Worm (Caenorhabditis elegans) whole organism, midembryonic: ENCODE data around the gene tag-281.
"Not testable (repeated sequence)": the region's sequence is repeated elsewhere in the genome, so short reads cannot be mapped to it uniquely, and the experiment has no call there.

Source experiments
- T22C8.4 ChIP-seq: fragments of 200-800 bp; sonication (Bioruptor generic); IDR thresholded peaks from 2 replicates; pipeline ENCODE4 v1.3.6; 2022; ENCODE audit warnings: missing genetic modification characterization, missing compliant biosample characterization
- cog-1 ChIP-seq: sonication (generic microtip); optimal IDR thresholded peaks from 2 replicates; lab custom pipeline; 2016; ENCODE audit warnings: missing genetic modification characterization, missing compliant biosample characterization
- flt-1 ChIP-seq: fragments of 200-800 bp; sonication (Bioruptor generic); IDR thresholded peaks from 2 replicates; pipeline ENCODE4 v1.3.6; 2022; ENCODE audit warnings: missing genetic modification characterization, missing compliant biosample characterization
- klf-2 ChIP-seq: fragments of 200-800 bp; sonication (Bioruptor generic); conservative IDR thresholded peaks from 2 replicates; pipeline ENCODE4 v1.3.6; 2022; ENCODE audit warnings: missing genetic modification reagents, missing genetic modification characterization, missing compliant biosample characterization
- med-1 ChIP-seq: sonication (generic microtip); optimal IDR thresholded peaks from 2 replicates; lab custom pipeline; 2017; ENCODE audit warnings: missing genetic modification characterization, mild to moderate bottlenecking, missing compliant biosample characterization, antibody characterized with exemption, missing genetic modification reagents; ENCODE audit not compliant: insufficient read depth
- ref-1 ChIP-seq: fragments of 200-800 bp; sonication (Bioruptor generic); conservative IDR thresholded peaks from 2 replicates; pipeline ENCODE4 v1.3.6; 2022; ENCODE audit warnings: missing genetic modification reagents, missing genetic modification characterization, missing compliant biosample characterization
- tab-1 ChIP-seq: fragments of 200-800 bp; sonication (Bioruptor generic); IDR thresholded peaks from 2 replicates; pipeline ENCODE4 v1.3.6; 2022; ENCODE audit warnings: missing genetic modification characterization, missing compliant biosample characterization
- ztf-23 ChIP-seq: fragments of 200-800 bp; sonication (Bioruptor generic); IDR thresholded peaks from 2 replicates; pipeline ENCODE4 v1.3.6; 2022; ENCODE audit warnings: missing genetic modification reagents, missing genetic modification characterization, missing compliant biosample characterization
- ztf-29 ChIP-seq: fragments of 200-800 bp; sonication (Bioruptor generic); IDR thresholded peaks from 2 replicates; pipeline ENCODE4 v1.3.6; 2022; ENCODE audit warnings: missing genetic modification reagents, missing genetic modification characterization, missing compliant biosample characterization

The tag-281 gene

DNA sequence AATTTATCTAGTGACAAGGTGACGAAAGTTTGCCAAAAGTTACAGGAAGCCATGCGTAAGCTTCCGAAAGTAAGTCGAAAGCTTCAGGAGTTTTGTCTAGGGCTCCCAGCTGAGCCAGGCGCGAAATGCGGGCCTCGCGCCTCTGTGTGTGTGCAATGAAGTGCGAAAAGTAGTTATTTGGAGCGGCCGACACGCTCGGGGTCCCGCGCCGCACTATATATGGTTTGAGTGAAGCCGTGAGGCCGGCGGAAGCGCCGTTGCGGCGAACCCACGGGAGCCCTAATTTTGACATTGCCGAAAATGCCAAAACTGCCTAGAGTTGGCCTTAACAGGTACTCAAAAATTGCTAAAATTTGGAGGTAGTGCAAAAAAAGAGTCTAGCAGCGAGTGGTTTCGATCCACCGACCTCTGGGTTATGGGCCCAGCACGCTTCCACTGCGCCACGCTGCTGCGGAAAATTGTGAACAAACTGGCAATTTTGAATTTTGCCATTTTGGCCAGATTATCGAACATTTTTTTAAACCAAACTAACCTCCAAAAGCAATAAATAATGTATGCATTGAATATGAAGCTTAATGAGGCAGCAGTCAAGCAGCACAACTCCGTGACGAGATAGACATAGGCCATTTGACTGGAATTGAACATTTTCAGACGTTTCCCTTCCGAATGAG is 24.2 kb upstream of the tag-281 start:
- no peak for TF ChIP-seq flt-1
- TF ChIP-seq T22C8.4 (GFP tag; lab: Robert Waterston, UW), result no peak
- TF ChIP-seq ztf-29 (GFP tag; lab: Robert Waterston, UW), result no peak
- TF ChIP-seq med-1 (GFP tag; lab: Kevin White, UChicago), result no peak
- TF ChIP-seq cog-1 (tag; lab: Kevin White, UChicago), result no peak
- TF ChIP-seq tab-1 (GFP tag; lab: Robert Waterston, UW), result no peak
- no peak for TF ChIP-seq ztf-23 (GFP tag; lab: Robert Waterston, UW)
- no peak for TF ChIP-seq klf-2 (GFP tag; lab: Robert Waterston, UW)
- TF ChIP-seq ref-1 (GFP tag; lab: Robert Waterston, UW), result no peak

DNA sequence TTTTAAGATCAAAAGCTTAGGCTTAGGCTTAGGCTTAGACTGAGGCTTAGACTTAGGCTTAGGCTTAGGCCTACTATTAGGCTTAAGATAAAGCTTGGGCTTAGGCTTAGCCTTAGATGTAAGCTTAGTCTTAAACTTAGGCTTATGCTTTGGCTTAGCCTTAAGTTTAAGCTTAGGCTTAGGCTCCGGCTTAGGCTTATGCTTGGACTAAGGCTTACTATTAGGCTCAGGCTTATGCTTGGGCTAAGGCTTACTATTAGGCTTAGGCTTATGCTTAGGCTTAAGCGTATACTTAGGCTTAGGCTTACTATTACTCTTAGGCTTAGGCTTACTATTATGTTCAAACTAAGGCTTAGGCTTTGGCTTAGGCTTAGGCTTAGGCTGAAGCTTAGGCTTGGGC is 22.8 kb upstream of the tag-281 start:
- TF ChIP-seq tab-1 (GFP tag; lab: Robert Waterston, UW), result no peak
- no peak for TF ChIP-seq ztf-23 (GFP tag; lab: Robert Waterston, UW)
- TF ChIP-seq ztf-29 (GFP tag; lab: Robert Waterston, UW), result no peak
- no peak for TF ChIP-seq cog-1 (tag; lab: Kevin White, UChicago)
- TF ChIP-seq T22C8.4 (GFP tag; lab: Robert Waterston, UW), result no peak
- no peak for TF ChIP-seq ref-1 (GFP tag; lab: Robert Waterston, UW)
- TF ChIP-seq med-1 (GFP tag; lab: Kevin White, UChicago), result no peak
- no peak for TF ChIP-seq flt-1
- TF ChIP-seq klf-2 (GFP tag; lab: Robert Waterston, UW), result no peak

DNA sequence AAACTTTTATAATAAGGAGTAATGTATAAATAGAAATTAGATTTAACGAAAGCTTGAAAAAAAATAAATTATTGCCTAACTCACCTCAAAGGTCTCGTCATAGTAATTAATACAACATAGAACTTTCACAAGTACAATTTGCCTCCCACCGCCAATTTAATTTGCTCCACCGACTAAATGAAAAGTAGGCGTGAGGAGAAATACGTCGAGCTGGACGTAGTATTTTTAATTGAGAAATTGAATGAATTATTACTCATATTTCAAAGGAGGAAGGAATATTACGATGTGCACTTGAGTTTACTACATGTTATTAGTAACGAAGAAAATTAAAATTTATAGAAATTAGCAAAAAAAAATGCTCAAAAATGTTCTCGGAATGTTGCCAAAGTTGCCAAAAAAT is 21.1 kb upstream of the tag-281 start, which contains the start of gene Y57A10C.9:
Gene Y57A10C.9 (minus strand): TSS at position 101 of the 400 bp plus-strand sequence.
- TF ChIP-seq cog-1 (tag; lab: Kevin White, UChicago), result no peak

DNA sequence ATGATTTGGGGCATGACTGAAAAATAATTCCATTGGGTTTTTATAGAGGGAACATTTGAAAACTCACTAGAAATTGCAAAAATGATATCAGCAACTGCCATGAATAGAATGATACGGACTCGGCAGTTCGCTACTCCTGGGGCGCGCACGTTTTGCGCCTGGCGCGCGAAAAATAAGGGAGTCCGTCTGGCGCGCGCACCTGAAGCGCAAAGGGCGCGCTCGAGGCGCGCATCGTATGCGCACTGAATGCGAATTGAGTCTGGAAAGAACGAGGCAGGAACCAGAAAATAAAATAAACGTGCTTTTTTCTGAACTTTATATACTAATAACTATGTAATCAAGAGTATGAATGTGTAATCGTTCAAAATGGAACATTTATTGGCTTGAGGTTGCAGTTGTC is 18.4 kb upstream of the tag-281 start, which contains the start of gene Y57A10C.10:
Gene Y57A10C.10 (minus strand): TSS at position 101 of the 400 bp plus-strand sequence.
- not testable (repeated sequence) for TF ChIP-seq T22C8.4, ref-1, tab-1 (GFP tag; lab: Robert Waterston, UW)

DNA sequence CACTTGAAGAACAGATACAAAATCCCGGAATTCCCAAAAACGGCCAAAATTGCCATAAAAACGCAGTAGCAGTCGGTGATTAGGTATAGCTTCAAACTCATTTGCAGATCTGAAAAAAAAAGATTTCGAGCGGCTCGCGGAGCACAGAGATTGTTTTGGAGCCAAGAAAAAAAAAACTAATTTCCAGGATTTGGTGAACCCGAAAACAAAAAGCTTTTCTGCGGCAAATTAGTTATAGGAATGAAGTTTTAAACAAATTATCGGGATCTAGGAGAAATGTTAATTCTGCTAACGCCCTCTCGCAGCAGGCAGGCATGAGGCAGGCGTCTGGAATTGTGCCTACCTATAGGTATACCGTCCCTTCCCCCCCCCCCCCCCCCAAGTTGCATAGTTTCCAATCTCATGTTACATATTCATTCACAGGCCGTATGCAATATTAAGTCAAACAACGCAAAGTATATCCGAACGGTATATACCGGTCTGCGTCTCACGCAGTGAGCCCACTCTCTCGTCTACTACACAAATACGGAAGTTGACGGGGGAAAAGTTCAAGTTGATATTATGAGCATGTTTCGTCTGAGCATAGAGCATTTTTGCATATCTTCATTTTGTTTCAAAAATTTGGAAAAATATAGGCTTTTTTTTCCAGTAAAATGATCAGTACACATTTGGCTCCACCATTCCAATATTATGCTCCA is 14.7 kb upstream of the tag-281 start, which contains the start of the genes W05H5.1 and pitr-6:
Gene W05H5.1 (minus strand): TSS at position 101 of the 698 bp plus-strand sequence.
Gene pitr-6 (plus strand): TSS at position 648 of the 698 bp plus-strand sequence.
- no peak for TF ChIP-seq ztf-29 (GFP tag; lab: Robert Waterston, UW)
- no peak for TF ChIP-seq cog-1 (tag; lab: Kevin White, UChicago)
- TF ChIP-seq ztf-23 (GFP tag; lab: Robert Waterston, UW), result no peak
- TF ChIP-seq med-1 (GFP tag; lab: Kevin White, UChicago), result no peak
- no peak for TF ChIP-seq tab-1 (GFP tag; lab: Robert Waterston, UW)
- TF ChIP-seq ref-1 (GFP tag; lab: Robert Waterston, UW), result no peak
- TF ChIP-seq T22C8.4 (GFP tag; lab: Robert Waterston, UW), result no peak
- no peak for TF ChIP-seq flt-1
- TF ChIP-seq klf-2 (GFP tag; lab: Robert Waterston, UW), result no peak

DNA sequence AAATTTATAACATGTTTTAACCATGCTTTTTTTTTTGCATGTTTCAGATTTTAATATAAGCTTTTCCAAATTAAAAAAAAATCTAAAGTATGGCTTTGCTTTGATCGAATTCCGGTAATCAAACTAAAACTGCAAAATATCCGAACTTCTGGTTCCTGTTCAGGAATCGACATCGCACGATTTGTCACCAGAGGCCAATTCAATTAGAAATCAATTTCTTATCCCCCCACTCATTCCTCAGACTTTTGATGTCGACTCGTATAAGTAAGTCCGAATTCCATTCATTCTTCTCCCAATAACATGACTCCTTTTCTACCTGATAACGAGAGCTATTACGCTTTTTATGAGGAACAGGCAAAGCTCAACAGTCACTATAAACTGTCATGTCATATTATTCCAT is 11.3 kb upstream of the tag-281 start, which contains the start of gene srh-27:
Gene srh-27 (plus strand): TSS at position 301 of the 400 bp plus-strand sequence.
- no peak for TF ChIP-seq cog-1 (tag; lab: Kevin White, UChicago)
- TF ChIP-seq T22C8.4 (GFP tag; lab: Robert Waterston, UW), result no peak
- no peak for TF ChIP-seq ztf-29 (GFP tag; lab: Robert Waterston, UW)
- TF ChIP-seq ref-1 (GFP tag; lab: Robert Waterston, UW), result no peak
- no peak for TF ChIP-seq med-1 (GFP tag; lab: Kevin White, UChicago)
- no peak for TF ChIP-seq flt-1
- TF ChIP-seq klf-2 (GFP tag; lab: Robert Waterston, UW), result no peak
- no peak for TF ChIP-seq tab-1 (GFP tag; lab: Robert Waterston, UW)
- TF ChIP-seq ztf-23 (GFP tag; lab: Robert Waterston, UW), result no peak

DNA sequence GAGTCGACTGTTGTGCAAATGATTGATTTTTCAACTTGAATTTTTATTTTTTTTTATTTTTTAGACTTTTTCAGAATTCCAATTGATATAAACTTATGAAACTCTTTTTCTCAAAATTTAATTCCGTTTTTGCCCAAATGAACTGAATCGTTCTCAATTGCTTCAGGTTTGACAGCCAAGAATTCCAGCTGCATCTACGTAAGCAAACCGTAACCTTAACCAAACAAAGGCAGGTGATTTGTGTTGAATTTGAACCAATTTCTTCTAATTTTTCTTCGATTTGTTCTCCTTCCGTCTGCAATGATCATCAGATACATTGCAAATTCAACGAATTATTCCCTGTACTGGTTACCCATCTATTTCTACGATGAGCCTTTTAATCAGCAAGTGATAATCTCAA is 9.7 kb upstream of the tag-281 start, which contains the start of gene sre-34:
Gene sre-34 (plus strand): TSS at position 301 of the 400 bp plus-strand sequence.
- no peak for TF ChIP-seq T22C8.4 (GFP tag; lab: Robert Waterston, UW)
- TF ChIP-seq klf-2 (GFP tag; lab: Robert Waterston, UW), result no peak
- no peak for TF ChIP-seq med-1 (GFP tag; lab: Kevin White, UChicago)
- TF ChIP-seq cog-1 (tag; lab: Kevin White, UChicago), result no peak
- TF ChIP-seq ref-1 (GFP tag; lab: Robert Waterston, UW), result no peak
- no peak for TF ChIP-seq tab-1 (GFP tag; lab: Robert Waterston, UW)
- TF ChIP-seq ztf-29 (GFP tag; lab: Robert Waterston, UW), result no peak
- TF ChIP-seq flt-1, result no peak
- no peak for TF ChIP-seq ztf-23 (GFP tag; lab: Robert Waterston, UW)

DNA sequence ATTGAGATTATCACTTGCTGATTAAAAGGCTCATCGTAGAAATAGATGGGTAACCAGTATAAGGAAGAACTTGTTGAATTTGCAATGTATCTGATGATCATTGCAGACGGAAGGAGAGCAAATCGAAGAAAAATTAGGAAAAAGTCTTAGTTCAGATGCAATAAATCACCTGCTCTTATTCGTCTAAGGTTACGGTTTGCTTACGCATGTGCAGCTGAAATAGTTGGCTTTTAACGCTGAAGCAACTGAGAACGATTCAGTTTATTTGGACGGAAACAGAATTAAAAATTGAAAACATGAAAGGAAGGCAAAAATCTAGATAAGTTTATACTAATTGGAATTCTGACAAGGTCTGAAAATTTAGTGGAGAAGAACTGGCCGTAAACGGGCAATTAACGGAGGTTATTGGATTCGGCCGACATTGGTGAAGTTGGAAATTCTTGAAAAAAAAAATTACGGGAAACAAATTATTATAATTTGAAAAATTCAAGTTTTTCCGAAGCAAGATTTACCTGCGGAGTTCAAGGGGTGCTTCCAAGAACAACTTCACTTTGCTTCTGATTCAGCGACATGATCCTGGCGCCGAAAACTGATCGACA is 6.7 kb upstream of the tag-281 start, which contains the start of the genes sre-35 and sre-33:
Gene sre-35 (minus strand): TSS at position 101 of the 599 bp plus-strand sequence.
Gene sre-33 (plus strand): TSS at position 549 of the 599 bp plus-strand sequence.
- TF ChIP-seq tab-1 (GFP tag; lab: Robert Waterston, UW), result no peak
- TF ChIP-seq med-1 (GFP tag; lab: Kevin White, UChicago), result no peak
- no peak for TF ChIP-seq ztf-29 (GFP tag; lab: Robert Waterston, UW)
- no peak for TF ChIP-seq cog-1 (tag; lab: Kevin White, UChicago)
- TF ChIP-seq T22C8.4 (GFP tag; lab: Robert Waterston, UW), result no peak
- TF ChIP-seq ref-1 (GFP tag; lab: Robert Waterston, UW), result no peak
- TF ChIP-seq flt-1, result no peak
- no peak for TF ChIP-seq ztf-23 (GFP tag; lab: Robert Waterston, UW)
- no peak for TF ChIP-seq klf-2 (GFP tag; lab: Robert Waterston, UW)
